Worm (Caenorhabditis elegans): ENCODE measurements around the gene srg-20.

DNA sequence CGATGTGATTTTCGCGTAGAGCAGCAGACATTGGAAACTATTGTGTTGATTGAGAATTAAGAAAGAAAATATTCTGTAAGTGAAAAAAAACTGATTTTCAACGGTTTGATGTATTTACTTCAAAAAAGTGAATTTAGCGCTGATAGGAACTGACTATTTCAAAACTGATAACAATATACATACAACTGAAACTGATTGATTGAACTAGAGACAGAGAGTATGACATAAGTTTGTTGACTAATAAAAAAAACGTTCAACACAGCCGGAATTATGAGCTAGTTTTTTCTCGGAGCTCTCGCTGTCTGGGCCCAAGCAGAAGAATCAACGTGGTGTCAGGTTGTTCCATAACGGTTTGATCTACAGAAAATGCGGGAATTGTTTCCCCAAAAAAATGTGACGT lies 22.5 kb upstream of the srg-20 start, which contains the start of gene fbxa-164:
- TF ChIP-seq pha-4 (tag; optimal IDR thresholded peaks at IDR 0.05) = no peak
- no peak for TF ChIP-seq elt-3 (tag; optimal IDR thresholded peaks at IDR 0.05)
- TF ChIP-seq lin-13 (tag; optimal IDR thresholded peaks at IDR 0.05) = no peak
